Fruit fly (Drosophila melanogaster) Kc167 (cell line): Measurements from ENCODE around the gene cdm.

Experiments used
- Myc ChIP-seq: fragments of >200 bp; optimal IDR thresholded peaks from 2 replicates; lab custom pipeline; 2017; ENCODE audit warnings: missing external identifiers
- Sin3A ChIP-seq: fragments of >200 bp; optimal IDR thresholded peaks from 2 replicates; lab custom pipeline; 2018; ENCODE audit warnings: missing external identifiers
- h ChIP-seq: fragments of >200 bp; optimal IDR thresholded peaks from 3 replicates; lab custom pipeline; 2018; ENCODE audit warnings: missing external identifiers
- insv ChIP-seq: fragments of >200 bp; optimal IDR thresholded peaks from 3 replicates; lab custom pipeline; 2018; ENCODE audit warnings: missing external identifiers
- psq ChIP-seq: fragments of >200 bp; optimal IDR thresholded peaks from 2 replicates; lab custom pipeline; 2017; ENCODE audit warnings: missing external identifiers
- ttk ChIP-seq: sonication (Bioruptor generic); optimal IDR thresholded peaks from 2 replicates; lab custom pipeline; 2017; ENCODE audit warnings: missing external identifiers

The cdm gene

DNA sequence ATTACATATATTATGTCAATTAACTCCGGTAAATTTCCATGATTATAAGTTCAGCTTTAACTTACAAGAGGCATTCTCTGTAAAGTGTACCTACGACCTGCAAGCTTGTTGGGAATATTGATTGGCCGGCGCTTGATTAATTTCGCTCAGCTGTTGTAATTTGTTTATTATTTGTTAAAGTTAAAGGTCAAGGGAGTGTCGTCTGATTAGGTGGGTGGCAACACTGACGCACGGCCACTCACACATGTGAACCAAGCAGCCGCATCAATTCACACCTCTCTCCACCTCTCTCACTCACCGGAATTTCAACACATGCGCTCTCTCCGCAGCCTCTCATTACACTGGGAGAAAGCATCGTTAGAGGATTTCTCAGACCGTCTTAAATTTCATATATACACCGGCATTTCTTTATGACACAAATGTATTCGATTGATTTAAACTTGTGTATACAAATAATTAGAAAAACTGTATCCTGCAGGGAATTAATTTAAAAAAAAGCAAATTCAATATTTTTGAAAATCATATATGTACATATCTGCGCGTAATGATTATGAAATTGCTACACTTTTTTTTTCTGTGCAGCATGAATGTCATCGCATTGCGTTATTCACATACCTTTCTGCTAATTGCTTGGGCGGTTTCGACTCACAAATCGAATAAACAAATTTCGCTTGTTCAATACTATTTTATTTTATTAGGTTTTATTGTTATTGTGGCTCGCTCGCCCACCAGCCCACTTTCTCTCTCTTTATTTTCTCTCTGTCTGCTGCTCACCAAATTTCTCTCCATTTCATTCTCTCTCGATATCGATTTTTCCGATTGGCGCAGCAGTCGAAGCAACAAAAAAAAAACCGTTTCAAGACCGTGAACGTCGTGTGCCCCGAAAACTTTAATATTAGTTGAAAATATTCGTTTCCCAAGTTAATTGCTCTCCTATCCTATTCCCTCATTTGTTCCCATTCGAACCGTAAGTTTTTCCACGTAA is 11.0 kb downstream of the cdm start:
- no peak for TF ChIP-seq ttk
- no peak for TF ChIP-seq Sin3A (lab: Kevin White, UChicago)
- TF ChIP-seq Myc (lab: Kevin White, UChicago), result no peak
- no peak for TF ChIP-seq psq
- no peak for TF ChIP-seq h (lab: Kevin White, UChicago)
- TF ChIP-seq insv (lab: Kevin White, UChicago), result no peak

DNA sequence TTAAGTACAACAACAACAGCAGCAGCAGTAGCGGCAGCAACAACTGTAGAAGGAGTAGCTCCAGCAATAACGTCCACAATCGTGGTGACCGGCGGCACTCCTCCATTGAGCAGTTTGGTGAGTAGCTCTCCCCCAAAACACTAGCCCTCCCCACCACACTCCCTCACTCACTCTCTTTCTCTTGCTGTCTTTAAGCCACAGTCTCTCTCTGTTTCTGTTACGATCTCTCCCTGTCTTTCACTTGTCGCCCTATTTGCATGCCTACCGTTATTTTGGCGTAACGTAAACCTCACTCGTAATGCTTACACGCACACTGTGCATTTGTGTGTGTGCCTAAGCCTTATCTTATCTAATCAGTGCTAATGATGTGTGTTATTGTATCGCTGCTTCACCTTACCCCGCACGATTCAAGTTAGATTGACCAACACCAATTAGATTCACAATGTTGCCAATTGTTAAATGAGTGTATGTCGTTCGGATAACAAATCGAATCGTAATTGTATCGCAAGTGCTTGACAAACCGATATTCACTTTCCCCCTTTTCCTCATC is 13.2 kb downstream of the cdm start:
- TF ChIP-seq psq, result no peak
- no peak for TF ChIP-seq insv (lab: Kevin White, UChicago)
- TF ChIP-seq Sin3A (lab: Kevin White, UChicago), result no peak
- no peak for TF ChIP-seq ttk
- no peak for TF ChIP-seq h (lab: Kevin White, UChicago)
- TF ChIP-seq Myc (lab: Kevin White, UChicago), result no peak

DNA sequence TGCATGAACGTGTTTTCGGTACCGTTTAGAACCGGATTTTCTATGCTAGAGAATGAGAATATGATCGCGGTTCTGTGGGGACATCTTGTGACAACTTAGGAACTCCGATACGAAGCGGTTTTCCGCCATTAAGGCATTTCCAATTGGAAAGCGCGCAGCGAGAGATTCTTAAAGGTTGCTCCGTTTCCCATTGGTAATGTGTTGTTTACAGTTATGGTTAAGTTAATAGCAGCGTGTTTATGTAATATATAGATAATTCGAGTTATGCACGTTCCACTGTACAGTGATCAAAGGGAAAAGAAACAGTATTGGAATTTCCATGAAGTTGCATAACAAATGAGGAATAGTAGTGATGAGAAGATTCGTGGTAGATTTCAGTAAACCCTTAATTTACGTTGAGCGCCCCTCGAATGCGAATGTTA is 14.3 kb downstream of the cdm start:
- TF ChIP-seq psq, result no peak
- TF ChIP-seq Myc (lab: Kevin White, UChicago), result no peak
- TF ChIP-seq ttk, result no peak
- TF ChIP-seq h (lab: Kevin White, UChicago), result no peak
- no peak for TF ChIP-seq insv (lab: Kevin White, UChicago)
- TF ChIP-seq Sin3A (lab: Kevin White, UChicago), result no peak

DNA sequence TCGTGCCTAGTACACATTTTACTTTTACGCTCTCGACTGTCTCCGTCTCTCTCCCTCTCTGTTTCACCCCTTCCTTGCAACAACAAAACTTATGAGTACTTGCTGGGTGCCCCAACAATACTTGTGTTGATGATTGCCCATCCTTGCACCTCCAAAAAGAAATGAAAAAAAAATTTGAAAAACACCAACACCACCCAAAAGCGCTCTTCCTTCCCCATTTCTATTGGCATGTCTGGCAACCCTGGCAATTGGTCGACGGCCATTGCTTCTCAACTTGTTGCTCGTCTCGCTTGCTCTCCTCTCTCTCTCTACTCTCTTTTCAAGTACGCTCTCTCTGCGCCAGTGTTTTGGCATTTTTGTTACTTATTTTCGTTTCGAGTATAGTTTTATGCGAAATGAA is 14.9 kb downstream of the cdm start:
- TF ChIP-seq psq (no peak), Myc (lab: Kevin White, UChicago) (no peak), insv (lab: Kevin White, UChicago) (no peak), Sin3A (lab: Kevin White, UChicago) (no peak), ttk (no peak), h (lab: Kevin White, UChicago) (no peak)

DNA sequence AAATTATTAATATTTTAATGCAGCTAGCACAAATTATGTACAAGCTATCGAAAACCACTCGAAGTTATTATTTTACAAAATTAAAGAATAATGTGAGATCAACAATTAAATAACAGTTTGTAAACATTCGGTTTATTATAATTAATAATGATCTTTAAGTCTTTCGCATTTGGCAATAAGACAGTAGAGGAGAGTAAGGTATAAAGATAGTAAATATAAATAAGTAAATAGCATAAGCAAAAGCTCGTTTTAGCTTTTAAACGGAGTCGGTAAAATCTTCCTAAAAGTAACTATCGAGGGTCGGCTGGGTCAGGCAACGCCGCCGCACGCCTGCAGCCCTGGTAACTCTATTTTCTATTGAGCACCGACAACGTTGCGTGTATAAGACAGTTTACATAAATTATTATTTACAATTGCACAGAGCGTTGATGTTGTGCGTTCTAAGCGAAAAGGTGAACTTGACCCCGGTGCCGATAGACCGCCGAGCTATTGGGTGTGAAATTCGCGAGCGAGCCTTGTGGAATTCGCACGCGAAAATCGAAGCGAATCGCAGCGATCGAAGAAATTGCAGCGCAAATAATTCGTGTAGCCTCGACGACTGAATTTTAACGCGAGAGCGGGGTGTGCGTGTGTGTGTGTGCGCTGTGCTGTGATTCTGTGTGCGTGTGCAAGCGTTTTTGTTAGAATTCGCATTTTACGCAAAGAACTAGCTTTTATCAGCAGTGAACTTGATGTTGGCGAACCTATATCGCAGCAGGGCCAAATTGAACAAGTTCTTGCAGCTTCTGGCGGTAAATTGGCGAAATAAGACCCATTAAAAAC is 15.7 kb downstream of the cdm start, which contains the start of gene wrd:
TSS of gene wrd (plus strand) at position 342 of the 822 bp plus-strand sequence.
- TF ChIP-seq h (lab: Kevin White, UChicago) (no peak), insv (lab: Kevin White, UChicago) (no peak), Sin3A (lab: Kevin White, UChicago) (no peak), psq (no peak), Myc (lab: Kevin White, UChicago) (no peak), ttk (no peak)

DNA sequence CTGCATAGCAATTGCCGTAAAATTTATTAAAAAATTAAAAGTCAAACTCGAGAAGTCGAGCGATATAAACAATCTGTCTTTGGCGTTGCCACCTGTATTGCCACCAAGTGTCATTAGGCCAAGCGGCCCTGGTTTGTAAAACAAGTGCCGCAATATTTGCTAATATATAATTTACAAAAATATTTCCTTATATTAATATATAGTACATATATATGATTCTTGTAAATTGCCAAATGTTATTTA is 16.2 kb downstream of the cdm start, which contains the start of the genes CG7215 and Prx5:
TSS of gene CG7215 (minus strand) at position 101 of the 243 bp plus-strand sequence.
TSS of gene Prx5 (minus strand) at position 101 of the 243 bp plus-strand sequence.
- TF ChIP-seq ttk (no peak), insv (lab: Kevin White, UChicago) (no peak), h (lab: Kevin White, UChicago) (no peak), Myc (lab: Kevin White, UChicago) (no peak), Sin3A (lab: Kevin White, UChicago) (no peak), psq (no peak)

DNA sequence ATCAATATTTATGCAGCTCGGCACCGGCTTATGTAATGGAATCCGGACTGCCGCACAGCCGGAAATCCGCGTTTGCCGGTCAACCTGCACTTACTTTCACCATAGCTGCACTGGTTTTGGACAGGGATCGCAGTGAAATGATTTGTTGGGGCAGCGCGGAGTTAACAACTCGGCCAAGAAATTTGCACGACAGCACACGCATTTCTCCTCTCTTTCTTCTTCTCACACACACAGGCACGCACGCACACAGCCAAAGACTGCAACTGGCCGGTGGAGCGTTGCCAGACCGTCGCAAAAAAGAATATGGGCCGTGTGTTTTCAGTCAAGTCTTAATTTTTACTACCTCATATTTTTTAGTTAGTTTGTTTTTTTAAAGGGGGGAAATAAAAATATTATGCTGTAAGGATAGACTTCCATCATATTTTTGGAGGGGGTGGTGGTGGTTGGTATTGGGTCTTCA is 17.0 kb downstream of the cdm start:
- no peak for TF ChIP-seq Myc (lab: Kevin White, UChicago)
- TF ChIP-seq Sin3A (lab: Kevin White, UChicago), result no peak
- TF ChIP-seq psq, result no peak
- no peak for TF ChIP-seq h (lab: Kevin White, UChicago)
- TF ChIP-seq ttk, result no peak
- no peak for TF ChIP-seq insv (lab: Kevin White, UChicago)

DNA sequence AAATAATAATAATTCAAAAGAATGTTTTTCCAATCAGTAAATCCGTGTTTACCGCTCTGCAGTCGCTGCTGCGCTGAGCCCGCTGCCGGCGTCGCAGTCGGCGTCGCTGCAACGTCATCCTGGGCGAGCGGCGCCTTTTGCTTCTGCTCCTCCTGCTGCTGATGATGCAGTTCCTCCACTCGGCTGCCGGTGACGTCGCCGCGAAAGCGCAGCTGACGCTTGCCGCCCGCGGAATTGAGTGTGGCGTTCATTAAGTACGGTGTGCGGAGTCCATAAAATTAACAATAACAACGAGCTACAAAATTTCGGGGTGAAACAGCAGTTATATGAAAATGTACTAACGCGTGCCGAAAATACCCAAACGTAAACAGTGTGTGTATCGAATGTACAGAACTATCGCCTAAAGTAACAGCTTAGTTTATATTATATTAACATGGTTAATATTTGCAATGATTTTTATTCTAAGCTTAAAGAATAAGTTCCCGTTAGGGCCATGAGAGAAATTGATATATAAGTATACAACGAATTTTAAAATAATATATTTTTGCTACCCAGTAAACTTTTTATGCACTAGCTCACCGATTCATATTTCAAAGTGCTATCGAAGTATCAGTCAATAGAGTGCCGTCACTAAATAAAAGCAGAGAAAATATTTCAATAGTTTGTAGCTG is 19.1 kb downstream of the cdm start, which contains the start of the genes CG7218 and Cbp20:
TSS of gene CG7218 (minus strand) at position 346 of the 671 bp plus-strand sequence.
TSS of gene Cbp20 (plus strand) at position 610 of the 671 bp plus-strand sequence.
- TF ChIP-seq insv (lab: Kevin White, UChicago) (no peak), Sin3A (lab: Kevin White, UChicago) (no peak), ttk (no peak), Myc (lab: Kevin White, UChicago) (no peak), h (lab: Kevin White, UChicago) (no peak), psq (no peak)

DNA sequence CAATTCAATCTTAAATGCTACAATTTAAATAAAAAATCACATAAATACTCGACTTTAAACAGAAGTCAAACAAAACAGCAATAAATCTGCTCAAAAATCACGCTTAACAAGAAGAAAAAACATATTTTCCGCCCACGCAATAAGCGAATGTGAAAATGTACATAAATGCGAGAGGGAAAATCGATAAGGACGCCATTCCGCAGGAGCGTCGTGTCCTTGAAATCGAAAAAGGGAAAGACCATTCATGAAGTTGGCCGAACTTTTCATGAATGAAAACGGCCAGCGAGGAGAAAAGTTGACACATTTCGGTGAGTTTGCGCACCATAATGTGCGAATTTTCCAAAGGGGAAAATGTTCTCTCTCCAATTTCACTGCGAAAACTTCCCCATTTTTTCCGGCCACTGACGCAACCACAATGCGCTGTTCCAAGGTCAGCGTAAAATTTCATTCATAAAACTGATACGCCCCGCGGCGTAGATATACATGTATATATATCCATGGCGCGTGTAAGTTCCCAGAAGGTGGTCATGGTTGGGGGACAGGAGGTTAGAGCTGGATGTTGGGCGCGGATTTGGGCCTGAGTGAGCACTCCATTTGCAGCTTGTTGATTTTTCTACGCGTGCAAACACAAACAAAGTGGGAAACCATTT is 23.0 kb downstream of the cdm start:
- no peak for TF ChIP-seq h (lab: Kevin White, UChicago)
- no peak for TF ChIP-seq ttk
- TF ChIP-seq insv (lab: Kevin White, UChicago), result no peak
- TF ChIP-seq Myc (lab: Kevin White, UChicago), result no peak
- no peak for TF ChIP-seq psq
- no peak for TF ChIP-seq Sin3A (lab: Kevin White, UChicago)

DNA sequence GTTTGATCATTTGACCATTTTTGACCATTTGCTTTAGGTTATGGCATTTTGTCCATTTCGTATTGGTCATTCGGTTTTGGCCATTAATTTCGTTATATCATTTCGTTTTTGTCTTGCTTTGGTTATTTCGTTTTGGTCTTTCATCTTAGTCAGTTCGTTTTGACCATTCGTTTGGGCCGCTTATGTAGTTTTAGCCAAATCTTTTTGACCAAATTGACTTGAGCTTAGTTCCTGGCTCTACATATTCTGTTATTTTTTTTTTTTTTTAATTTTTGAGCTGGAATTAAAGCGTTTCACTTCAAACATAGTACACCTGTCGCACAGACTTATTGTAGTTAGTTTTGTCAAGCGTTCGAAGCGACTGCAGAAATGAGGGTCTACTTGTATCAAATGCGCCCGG is 24.9 kb downstream of the cdm start, which contains the start of gene CG14315:
TSS of gene CG14315 (plus strand) at position 301 of the 400 bp plus-strand sequence.
- TF ChIP-seq Sin3A (lab: Kevin White, UChicago) (no peak), psq (no peak), Myc (lab: Kevin White, UChicago) (no peak), ttk (no peak), h (lab: Kevin White, UChicago) (no peak), insv (lab: Kevin White, UChicago) (no peak)
